Worm (Caenorhabditis elegans) whole organism, young adult: ENCODE data around the gene BE10.3.

Experiments
- B0035.1 ChIP-seq: sonication (generic microtip); optimal IDR thresholded peaks from 2 replicates; lab custom pipeline; 2016; ENCODE audit warnings: missing genetic modification characterization, mild to moderate bottlenecking, missing compliant biosample characterization, missing genotype, missing genetic modification reagents
- B0261.1 ChIP-seq: sonication (generic microtip); optimal IDR thresholded peaks from 2 replicates; lab custom pipeline; 2016; ENCODE audit warnings: mild to moderate bottlenecking, missing genetic modification characterization, moderate library complexity, missing compliant biosample characterization
- D2030.7 ChIP-seq: fragments of 200-800 bp; sonication (Bioruptor generic); IDR thresholded peaks from 2 replicates; pipeline ENCODE4 v1.3.6; 2022; ENCODE audit warnings: missing genetic modification reagents, missing genetic modification characterization, missing compliant biosample characterization
- F33H1.4 ChIP-seq: fragments of 200-800 bp; sonication (Bioruptor generic); IDR thresholded peaks from 2 replicates; pipeline ENCODE4 v1.3.6; 2022; ENCODE audit warnings: missing genetic modification reagents, missing genetic modification characterization, missing compliant biosample characterization
- F37B4.10 ChIP-seq: fragments of 200-800 bp; sonication (Bioruptor generic); IDR thresholded peaks from 2 replicates; pipeline ENCODE4 v1.3.6; 2022; ENCODE audit warnings: missing genetic modification characterization, missing compliant biosample characterization
- F49E8.2 ChIP-seq: sonication (generic microtip); optimal IDR thresholded peaks from 3 replicates; lab custom pipeline; 2017; ENCODE audit warnings: missing genetic modification characterization, mild to moderate bottlenecking, missing compliant biosample characterization, antibody characterized with exemption, moderate library complexity; ENCODE audit not compliant: insufficient read depth
- F52B5.7 ChIP-seq: sonication (generic microtip); optimal IDR thresholded peaks from 2 replicates; lab custom pipeline; 2016; ENCODE audit warnings: mild to moderate bottlenecking, missing genetic modification characterization, missing compliant biosample characterization
- K12H6.12 ChIP-seq: fragments of 200-800 bp; sonication (Bioruptor generic); optimal IDR thresholded peaks from 2 replicates; lab custom pipeline; 2018; ENCODE audit warnings: mild to moderate bottlenecking, missing genetic modification characterization, missing compliant biosample characterization
- Y53F4B.3 ChIP-seq: fragments of 200-800 bp; sonication (Bioruptor generic); IDR thresholded peaks from 2 replicates; pipeline ENCODE4 v1.3.6; 2022; ENCODE audit warnings: missing genetic modification reagents, missing genetic modification characterization, missing compliant biosample characterization
- Y67H2A.10 ChIP-seq: fragments of 200-800 bp; sonication (Bioruptor generic); conservative IDR thresholded peaks from 2 replicates; pipeline ENCODE4 v1.3.6; 2022; ENCODE audit warnings: missing genetic modification reagents, missing genetic modification characterization, missing compliant biosample characterization
- Y95B8A.8 ChIP-seq: fragments of 200-800 bp; sonication (Bioruptor generic); IDR thresholded peaks from 2 replicates; pipeline ENCODE4 v1.3.6; 2022; ENCODE audit warnings: missing genetic modification reagents, missing genetic modification characterization, missing compliant biosample characterization
- akir-1 ChIP-seq: fragments of 200-800 bp; sonication (Bioruptor generic); optimal IDR thresholded peaks from 2 replicates; lab custom pipeline; 2018; ENCODE audit warnings: mild to moderate bottlenecking, missing genetic modification characterization, moderate library complexity, missing compliant biosample characterization
- aptf-2 ChIP-seq: fragments of 200-800 bp; sonication (Bioruptor generic); conservative IDR thresholded peaks from 2 replicates; pipeline ENCODE4 v1.3.6; 2022; ENCODE audit warnings: missing genetic modification reagents, missing genetic modification characterization, missing compliant biosample characterization
- aptf-3 ChIP-seq: fragments of 200-800 bp; sonication (Bioruptor generic); IDR thresholded peaks from 2 replicates; pipeline ENCODE4 v1.3.6; 2022; ENCODE audit warnings: missing genetic modification characterization, missing compliant biosample characterization
- attf-6 ChIP-seq: fragments of 200-800 bp; sonication (Bioruptor generic); IDR thresholded peaks from 2 replicates; pipeline ENCODE4 v1.3.6; 2022; ENCODE audit warnings: missing genetic modification reagents, missing genetic modification characterization, missing compliant biosample characterization
- bed-1 ChIP-seq: fragments of 200-800 bp; sonication (Bioruptor generic); IDR thresholded peaks from 2 replicates; pipeline ENCODE4 v1.3.6; 2022; ENCODE audit warnings: missing genetic modification reagents, missing genetic modification characterization, missing compliant biosample characterization
- cebp-2 ChIP-seq: fragments of 200-800 bp; sonication (Bioruptor generic); IDR thresholded peaks from 2 replicates; pipeline ENCODE4 v1.3.6; 2022; ENCODE audit warnings: missing genetic modification characterization, missing compliant biosample characterization
- ceh-100 ChIP-seq: fragments of 200-800 bp; sonication (Bioruptor generic); IDR thresholded peaks from 2 replicates; pipeline ENCODE4 v1.3.6; 2022; ENCODE audit warnings: missing genetic modification reagents, missing genetic modification characterization, missing compliant biosample characterization
- ceh-27 ChIP-seq: fragments of 200-800 bp; sonication (Bioruptor generic); optimal IDR thresholded peaks from 2 replicates; lab custom pipeline; 2018; ENCODE audit warnings: mild to moderate bottlenecking, missing genetic modification characterization, moderate library complexity, missing compliant biosample characterization
- dpff-1 ChIP-seq: sonication (generic microtip); optimal IDR thresholded peaks from 2 replicates; lab custom pipeline; 2017; ENCODE audit warnings: mild to moderate bottlenecking, missing genetic modification characterization, missing compliant biosample characterization
- dpl-1 ChIP-seq: fragments of 150-350 bp; optimal IDR thresholded peaks from 2 replicates; lab custom pipeline; 2014; ENCODE audit warnings: missing biosample characterization, missing genetic modification reagents, missing genetic modification characterization
- efl-1 ChIP-seq: fragments of 150-350 bp; optimal IDR thresholded peaks from 2 replicates; lab custom pipeline; 2014; ENCODE audit warnings: missing biosample characterization, missing genetic modification reagents, missing genetic modification characterization
- egl-18 ChIP-seq: fragments of 200-800 bp; sonication (Bioruptor generic); IDR thresholded peaks from 2 replicates; pipeline ENCODE4 v1.3.6; 2022; ENCODE audit warnings: missing genetic modification reagents, missing genetic modification characterization, missing compliant biosample characterization
- ets-4 ChIP-seq: fragments of 200-800 bp; sonication (Bioruptor generic); optimal IDR thresholded peaks from 2 replicates; lab custom pipeline; 2018; ENCODE audit warnings: mild to moderate bottlenecking, missing genetic modification characterization, missing compliant biosample characterization
- gei-17 ChIP-seq: fragments of 200-800 bp; sonication (Bioruptor generic); optimal IDR thresholded peaks from 2 replicates; lab custom pipeline; 2018; ENCODE audit warnings: mild to moderate bottlenecking, missing genetic modification characterization, missing compliant biosample characterization
- him-1 ChIP-seq: sonication (generic microtip); optimal IDR thresholded peaks from 2 replicates; lab custom pipeline; 2016; ENCODE audit warnings: missing genotype, missing genetic modification reagents, missing genetic modification characterization, missing compliant biosample characterization
- hlh-12 ChIP-seq: sonication (generic microtip); optimal IDR thresholded peaks from 2 replicates; lab custom pipeline; 2016; ENCODE audit warnings: missing genetic modification characterization, missing compliant biosample characterization
- hmg-20 ChIP-seq: fragments of 200-800 bp; sonication (Bioruptor generic); IDR thresholded peaks from 2 replicates; pipeline ENCODE4 v1.3.6; 2022; ENCODE audit warnings: missing genetic modification reagents, missing genetic modification characterization, missing compliant biosample characterization
- hsf-1 ChIP-seq: fragments of 200-800 bp; sonication (Bioruptor generic); IDR thresholded peaks from 2 replicates; pipeline ENCODE4 v1.3.6; 2022; ENCODE audit warnings: missing genetic modification reagents, missing genetic modification characterization, missing compliant biosample characterization
- lir-1 ChIP-seq: fragments of 200-800 bp; sonication (Bioruptor generic); conservative IDR thresholded peaks from 2 replicates; pipeline ENCODE4 v1.3.6; 2022; ENCODE audit warnings: missing genetic modification reagents, missing genetic modification characterization, missing compliant biosample characterization
- lsy-27 ChIP-seq: sonication (generic microtip); optimal IDR thresholded peaks from 2 replicates; lab custom pipeline; 2017; ENCODE audit warnings: missing genetic modification characterization, mild to moderate bottlenecking, missing compliant biosample characterization, antibody characterized with exemption, missing genotype, borderline replicate concordance; ENCODE audit not compliant: insufficient read depth
- madf-3 ChIP-seq: fragments of 200-800 bp; sonication (Bioruptor generic); IDR thresholded peaks from 2 replicates; pipeline ENCODE4 v1.3.6; 2022; ENCODE audit warnings: missing genetic modification reagents, missing genetic modification characterization, missing compliant biosample characterization
- mes-4 ChIP-seq: sonication (generic microtip); optimal IDR thresholded peaks from 2 replicates; lab custom pipeline; 2016; ENCODE audit warnings: missing genotype, missing genetic modification characterization, missing compliant biosample characterization
- nfya-2 ChIP-seq: fragments of 200-800 bp; sonication (Bioruptor generic); IDR thresholded peaks from 2 replicates; pipeline ENCODE4 v1.3.6; 2022; ENCODE audit warnings: missing genetic modification reagents, missing genetic modification characterization, missing compliant biosample characterization
- nhr-27 ChIP-seq: fragments of 200-800 bp; sonication (Bioruptor generic); optimal IDR thresholded peaks from 2 replicates; lab custom pipeline; 2018; ENCODE audit warnings: mild to moderate bottlenecking, missing genetic modification characterization, moderate library complexity, missing compliant biosample characterization
- repo-1 ChIP-seq: sonication (generic microtip); optimal IDR thresholded peaks from 2 replicates; lab custom pipeline; 2017; ENCODE audit warnings: mild to moderate bottlenecking, missing genetic modification characterization, missing compliant biosample characterization
- snpc-3.4 ChIP-seq: sonication (generic microtip); optimal IDR thresholded peaks from 2 replicates; lab custom pipeline; 2017; ENCODE audit warnings: missing genetic modification characterization, mild to moderate bottlenecking, missing compliant biosample characterization, antibody characterized with exemption, moderate library complexity, missing genotype, missing genetic modification reagents
- sptf-2 ChIP-seq: fragments of 200-800 bp; sonication (Bioruptor generic); optimal IDR thresholded peaks from 2 replicates; lab custom pipeline; 2018; ENCODE audit warnings: mild to moderate bottlenecking, missing genetic modification characterization, missing compliant biosample characterization
- tbx-9 ChIP-seq: sonication (generic microtip); optimal IDR thresholded peaks from 2 replicates; lab custom pipeline; 2016; ENCODE audit warnings: borderline replicate concordance, missing genetic modification characterization, inconsistent platforms, missing compliant biosample characterization
- xnd-1 ChIP-seq: sonication (generic microtip); optimal IDR thresholded peaks from 2 replicates; lab custom pipeline; 2016; ENCODE audit warnings: missing genotype, missing genetic modification reagents, missing genetic modification characterization, missing compliant biosample characterization
- zfh-2 ChIP-seq: fragments of 200-800 bp; sonication (Bioruptor generic); conservative IDR thresholded peaks from 2 replicates; pipeline ENCODE4 v1.3.6; 2022; ENCODE audit warnings: missing genetic modification reagents, missing genetic modification characterization, missing compliant biosample characterization
- ztf-18 ChIP-seq: sonication (generic microtip); optimal IDR thresholded peaks from 2 replicates; lab custom pipeline; 2016; ENCODE audit warnings: missing genotype, mild to moderate bottlenecking, missing genetic modification characterization, missing compliant biosample characterization
- ztf-22 ChIP-seq: fragments of 200-800 bp; sonication (Bioruptor generic); optimal IDR thresholded peaks from 2 replicates; lab custom pipeline; 2018; ENCODE audit warnings: mild to moderate bottlenecking, missing genetic modification characterization, moderate library complexity, missing compliant biosample characterization
- ztf-26 ChIP-seq: sonication (generic microtip); optimal IDR thresholded peaks from 2 replicates; lab custom pipeline; 2017; ENCODE audit warnings: missing genetic modification characterization, missing compliant biosample characterization
- ztf-3 ChIP-seq: fragments of 200-800 bp; sonication (Bioruptor generic); optimal IDR thresholded peaks from 2 replicates; lab custom pipeline; 2018; ENCODE audit warnings: mild to moderate bottlenecking, missing genetic modification characterization, missing compliant biosample characterization

BE10.3 gene

ce11 chrIII:12851034-12851433 is 43.2 kb downstream of the BE10.3 start:
- TF ChIP-seq sptf-2 (GFP tag; lab: Kevin White, UChicago) (no peak), tbx-9 (tag; lab: Kevin White, UChicago) (no peak), cebp-2 (no peak), nhr-27 (tag; lab: Kevin White, UChicago) (no peak), ceh-27 (GFP tag; lab: Kevin White, UChicago) (no peak), ztf-3 (GFP tag; lab: Kevin White, UChicago) (no peak), Y67H2A.10 (GFP tag; lab: Robert Waterston, UW) (no peak), ztf-22 (no peak), madf-3 (no peak), hmg-20 (GFP tag; lab: Robert Waterston, UW) (no peak), nfya-2 (GFP tag; lab: Robert Waterston, UW) (no peak), egl-18 (GFP tag; lab: Robert Waterston, UW) (no peak), aptf-3 (no peak), K12H6.12 (tag; lab: Kevin White, UChicago) (no peak), mes-4 (no peak), Y53F4B.3 (GFP tag; lab: Robert Waterston, UW) (no peak), B0035.1 (tag; lab: Kevin White, UChicago) (no peak), Y95B8A.8 (GFP tag; lab: Robert Waterston, UW) (no peak), zfh-2 (GFP tag; lab: Robert Waterston, UW) (no peak), ceh-100 (GFP tag; lab: Robert Waterston, UW) (no peak)

ce11 chrIII:12855394-12855793 is 47.6 kb downstream of the BE10.3 start, which contains the start of gene Y37D8A.5:
TSS of gene Y37D8A.5 (minus strand) at chrIII:12855494.
- TF ChIP-seq gei-17 (no peak), ztf-18 (tag; lab: Kevin White, UChicago) (no peak), D2030.7 (GFP tag; lab: Robert Waterston, UW) (no peak), xnd-1 (tag; lab: Kevin White, UChicago) (no peak), lir-1 (GFP tag; lab: Robert Waterston, UW) (no peak), cebp-2 (no peak), B0261.1 (tag; lab: Kevin White, UChicago) (no peak), F52B5.7 (tag; lab: Kevin White, UChicago) (no peak), F49E8.2 (no peak), ztf-26 (tag; lab: Kevin White, UChicago) (no peak), aptf-2 (no peak), snpc-3.4 (tag; lab: Kevin White, UChicago) (no peak), dpff-1 (no peak)

DNA sequence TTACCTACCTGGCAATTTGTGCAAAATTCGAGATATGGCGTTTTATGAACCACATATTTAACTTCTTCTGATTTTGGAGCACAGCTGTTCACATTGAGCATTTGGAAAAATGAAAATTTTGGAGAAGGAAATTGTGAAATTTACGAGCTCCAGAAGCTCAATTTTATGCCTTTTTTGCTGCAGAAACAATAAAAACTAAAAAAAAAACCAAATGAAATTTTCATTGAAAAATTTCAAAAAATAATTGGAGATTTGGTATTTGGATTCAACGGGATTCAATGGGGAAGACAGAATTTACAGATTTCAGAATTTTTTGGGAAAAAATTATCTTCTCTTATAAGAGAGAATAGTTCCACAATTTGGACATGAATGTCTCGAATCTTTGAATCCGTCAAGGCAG is 48.8 kb downstream of the BE10.3 start, which contains the start of gene Y37D8A.26:
TSS of gene Y37D8A.26 (minus strand) at position 101 of the 400 bp plus-strand sequence.
- TF ChIP-seq bed-1 (no peak), Y67H2A.10 (GFP tag; lab: Robert Waterston, UW) (no peak), ets-4 (GFP tag; lab: Kevin White, UChicago) (no peak), F37B4.10 (no peak), lsy-27 (tag; lab: Kevin White, UChicago) (no peak), hsf-1 (no peak), akir-1 (GFP tag; lab: Kevin White, UChicago) (no peak), repo-1 (tag; lab: Kevin White, UChicago) (no peak), dpl-1 (GFP tag; lab: Kevin White, UChicago) (no peak), snpc-3.4 (tag; lab: Kevin White, UChicago) (no peak), F33H1.4 (GFP tag; lab: Robert Waterston, UW) (no peak), efl-1 (GFP tag; lab: Kevin White, UChicago) (no peak), attf-6 (GFP tag; lab: Robert Waterston, UW) (no peak), madf-3 (no peak), hlh-12 (tag; lab: Kevin White, UChicago) (no peak), him-1 (tag; lab: Kevin White, UChicago) (no peak)
- TF ChIP-seq, all 124 proteins: peak for 0
